Worm (Caenorhabditis elegans) whole organism, young adult: ENCODE results near the gene rme-2.

Experiments used
- B0261.1 ChIP-seq: sonication (generic microtip); optimal IDR thresholded peaks from 2 replicates; lab custom pipeline; 2016; ENCODE audit warnings: mild to moderate bottlenecking, missing genetic modification characterization, moderate library complexity, missing compliant biosample characterization
- T26A5.8 ChIP-seq: sonication (generic microtip); optimal IDR thresholded peaks from 2 replicates; lab custom pipeline; 2016; ENCODE audit warnings: missing genetic modification characterization, missing compliant biosample characterization
- aptf-2 ChIP-seq: fragments of 200-800 bp; sonication (Bioruptor generic); conservative IDR thresholded peaks from 2 replicates; pipeline ENCODE4 v1.3.6; 2022; ENCODE audit warnings: missing genetic modification reagents, missing genetic modification characterization, missing compliant biosample characterization
- atf-7 ChIP-seq: sonication (generic microtip); optimal IDR thresholded peaks from 2 replicates; lab custom pipeline; 2017; ENCODE audit warnings: mild to moderate bottlenecking, missing genetic modification characterization, missing compliant biosample characterization
- egrh-3 ChIP-seq: fragments of 200-800 bp; sonication (Bioruptor generic); IDR thresholded peaks from 2 replicates; pipeline ENCODE4 v1.3.6; 2022; ENCODE audit warnings: missing genetic modification reagents, missing genetic modification characterization, missing compliant biosample characterization
- nhr-120 ChIP-seq: fragments of 200-800 bp; sonication (Bioruptor generic); IDR thresholded peaks from 2 replicates; pipeline ENCODE4 v1.3.6; 2022; ENCODE audit warnings: missing genetic modification characterization, missing compliant biosample characterization
- snpc-1.3 ChIP-seq: sonication (generic microtip); optimal IDR thresholded peaks from 2 replicates; lab custom pipeline; 2017; ENCODE audit warnings: missing genetic modification characterization, mild to moderate bottlenecking, missing compliant biosample characterization, antibody characterized with exemption, moderate library complexity, missing genotype, missing genetic modification reagents; ENCODE audit not compliant: insufficient read depth
- tlf-1 ChIP-seq: fragments of 200-800 bp; sonication (Bioruptor generic); optimal IDR thresholded peaks from 2 replicates; lab custom pipeline; 2018; ENCODE audit warnings: mild to moderate bottlenecking, missing genetic modification characterization, missing compliant biosample characterization

rme-2 gene

DNA sequence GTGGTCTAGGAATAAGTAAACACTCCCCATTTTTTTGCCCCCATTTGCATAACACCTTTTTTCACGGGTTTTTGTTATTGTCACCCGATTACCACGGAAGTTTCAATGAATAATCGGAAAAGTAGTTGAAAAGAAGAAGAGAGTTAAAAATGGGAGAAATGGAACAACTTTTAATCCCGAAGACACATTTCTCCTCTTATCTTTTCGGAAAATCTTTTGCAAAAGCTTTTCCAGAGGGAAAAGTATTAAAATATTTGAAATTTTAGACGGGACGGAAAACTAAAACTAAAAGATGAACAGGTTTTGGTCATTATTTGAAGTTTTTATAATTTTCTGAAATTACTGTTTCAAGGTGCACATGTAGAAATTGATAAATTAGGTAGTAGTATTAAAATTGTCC lies 49.2 kb downstream of the rme-2 start:
- no peak for TF ChIP-seq atf-7 (tag; lab: Kevin White, UChicago)
- TF ChIP-seq tlf-1 = no peak
- TF ChIP-seq nhr-120 (GFP tag; lab: Robert Waterston, UW) = no peak
- TF ChIP-seq aptf-2 = no peak
- TF ChIP-seq egrh-3 (GFP tag; lab: Robert Waterston, UW) = no peak
- no peak for TF ChIP-seq snpc-1.3 (tag; lab: Kevin White, UChicago)
- no peak for TF ChIP-seq B0261.1 (tag; lab: Kevin White, UChicago)
- no peak for TF ChIP-seq T26A5.8 (tag; lab: Kevin White, UChicago)
